Worm (Caenorhabditis elegans): ENCODE measurements around the gene Y38H6C.23.

Gene Y38H6C.23

ce11 chrV:20558270-20558669, 2.1 kb upstream of the Y38H6C.23 start, which contains the start of gene abf-4:
TSS of gene abf-4 (minus strand) at chrV:20558370.
- TF ChIP-seq elt-1 (tag; optimal IDR thresholded peaks at IDR 0.05) = no peak
- TF ChIP-seq nhr-129 (tag; optimal IDR thresholded peaks at IDR 0.05) = no peak
- TF ChIP-seq zag-1 (tag; optimal IDR thresholded peaks at IDR 0.05) = no peak
- no peak for TF ChIP-seq fos-1 (tag; optimal IDR thresholded peaks at IDR 0.05)
- no peak for TF ChIP-seq Y55F3AM.14 (GFP tag; optimal IDR thresholded peaks at IDR 0.05)
- TF ChIP-seq mdl-1 (tag; optimal IDR thresholded peaks at IDR 0.05) = no peak
- no peak for TF ChIP-seq unc-39 (tag; optimal IDR thresholded peaks at IDR 0.05)

- TF ChIP-seq snpc-4 (tag; optimal IDR thresholded peaks at IDR 0.05) (no peak), unc-39 (tag; optimal IDR thresholded peaks at IDR 0.05) (no peak), nhr-11 (tag; optimal IDR thresholded peaks at IDR 0.05) (no peak), ama-1 (optimal IDR thresholded peaks at IDR 0.05) (no peak), zag-1 (tag; optimal IDR thresholded peaks at IDR 0.05) (no peak), nhr-10 (tag; optimal IDR thresholded peaks at IDR 0.05) (no peak), ztf-1 (GFP tag; conservative IDR thresholded peaks at IDR 0.05) (no peak), skn-1 (tag; optimal IDR thresholded peaks at IDR 0.05) (no peak), aly-2 (tag; optimal IDR thresholded peaks at IDR 0.05) (no peak), unc-55 (GFP tag; optimal IDR thresholded peaks at IDR 0.05) (no peak), R02D3.7 (tag; optimal IDR thresholded peaks at IDR 0.05) (no peak), nhr-6 (tag; optimal IDR thresholded peaks at IDR 0.05) (no peak), egl-27 (tag; optimal IDR thresholded peaks at IDR 0.05) (no peak), ceh-82 (tag; optimal IDR thresholded peaks at IDR 0.05) (no peak), gmeb-1 (tag; optimal IDR thresholded peaks at IDR 0.05) (no peak), C34F6.9 (tag; optimal IDR thresholded peaks at IDR 0.05) (no peak), peb-1 (tag; optimal IDR thresholded peaks at IDR 0.05) (no peak), ZK546.5 (tag; optimal IDR thresholded peaks at IDR 0.05) (no peak)
Measured at ce11 chrV:20555120-20555519, 1.0 kb downstream of the Y38H6C.23 start, which contains the start of gene Y38H6C.21. TSS of gene Y38H6C.21 (minus strand) at chrV:20555267.

ce11 chrV:20552971-20553370, 3.2 kb downstream of the Y38H6C.23 start, which contains the start of gene vmo-1:
TSS of gene vmo-1 (minus strand) at chrV:20553071.
- TF ChIP-seq zag-1 (tag; optimal IDR thresholded peaks at IDR 0.05) (no peak), elt-1 (tag; optimal IDR thresholded peaks at IDR 0.05) (no peak), Y55F3AM.14 (GFP tag; optimal IDR thresholded peaks at IDR 0.05) (no peak), nhr-12 (tag; optimal IDR thresholded peaks at IDR 0.05) (no peak), sma-3 (GFP tag; optimal IDR thresholded peaks at IDR 0.05) (no peak), ama-1 (optimal IDR thresholded peaks at IDR 0.05) (no peak), gmeb-1 (tag; optimal IDR thresholded peaks at IDR 0.05) (no peak), ztf-11 (tag; optimal IDR thresholded peaks at IDR 0.05) (no peak), ztf-4 (tag; optimal IDR thresholded peaks at IDR 0.05) (no peak), mab-5 (tag; optimal IDR thresholded peaks at IDR 0.05) (no peak)

DNA sequence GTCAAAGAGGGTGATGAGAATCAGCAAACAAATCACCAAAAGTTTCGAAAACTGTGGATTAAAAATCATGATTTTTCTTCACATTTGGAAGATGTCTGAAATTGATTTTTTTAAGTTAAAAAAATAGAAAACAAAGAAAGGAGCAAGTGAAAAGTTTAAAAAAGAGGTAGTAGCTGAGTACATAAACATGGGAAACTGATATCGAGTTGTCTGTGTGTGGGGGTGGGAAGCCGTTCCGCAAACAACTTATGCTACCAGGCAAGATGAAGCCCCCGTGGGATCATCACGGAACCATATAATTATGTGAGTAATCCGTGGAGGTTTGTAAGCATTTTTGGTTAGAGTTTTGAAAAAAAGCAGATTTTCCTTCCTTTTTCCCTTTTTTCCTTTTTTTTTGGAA, 5.1 kb downstream of the Y38H6C.23 start, which contains the start of gene Y38H6C.20:
Y38H6C.20 (minus strand) TSS at position 101 of the 400 bp plus-strand sequence.
- TF ChIP-seq fos-1 (tag; optimal IDR thresholded peaks at IDR 0.05) = no peak
- TF ChIP-seq nhr-25 (tag; optimal IDR thresholded peaks at IDR 0.05) = no peak
- TF ChIP-seq blmp-1 (tag; optimal IDR thresholded peaks at IDR 0.05; ENCODE audit: insufficient read depth) = no peak
- no peak for TF ChIP-seq nhr-129 (tag; optimal IDR thresholded peaks at IDR 0.05)
- no peak for TF ChIP-seq nhr-12 (tag; optimal IDR thresholded peaks at IDR 0.05)
- no peak for TF ChIP-seq elt-1 (tag; optimal IDR thresholded peaks at IDR 0.05)
- no peak for TF ChIP-seq ama-1 (optimal IDR thresholded peaks at IDR 0.05)
- no peak for TF ChIP-seq unc-55 (GFP tag; optimal IDR thresholded peaks at IDR 0.05)
- no peak for TF ChIP-seq ztf-4 (tag; optimal IDR thresholded peaks at IDR 0.05)
- TF ChIP-seq Y55F3AM.14 (GFP tag; optimal IDR thresholded peaks at IDR 0.05) = no peak
- TF ChIP-seq egl-27 (tag; optimal IDR thresholded peaks at IDR 0.05) = no peak

ce11 chrV:20547048-20547447, 9.1 kb downstream of the Y38H6C.23 start, which contains the start of gene Y38H6C.18:
TSS of gene Y38H6C.18 (minus strand) at chrV:20547148.
- TF ChIP-seq nhr-77 (tag; optimal IDR thresholded peaks at IDR 0.05) = no peak
- TF ChIP-seq aly-2 (tag; optimal IDR thresholded peaks at IDR 0.05) = no peak
- TF ChIP-seq elt-1 (tag; optimal IDR thresholded peaks at IDR 0.05) = no peak
- no peak for TF ChIP-seq dmd-4 (tag; optimal IDR thresholded peaks at IDR 0.05)
- no peak for TF ChIP-seq nhr-129 (tag; optimal IDR thresholded peaks at IDR 0.05)
- no peak for TF ChIP-seq unc-55 (GFP tag; optimal IDR thresholded peaks at IDR 0.05)

ce11 chrV:20545742-20546141, 10.4 kb downstream of the Y38H6C.23 start:
- TF ChIP-seq nhr-129 (tag; optimal IDR thresholded peaks at IDR 0.05) = no peak
- no peak for TF ChIP-seq unc-62 (GFP tag; optimal IDR thresholded peaks at IDR 0.05)
- TF ChIP-seq nhr-25 (tag; optimal IDR thresholded peaks at IDR 0.05) = no peak
- no peak for TF ChIP-seq ztf-4 (tag; optimal IDR thresholded peaks at IDR 0.05)
- peak; percentile 10 for TF ChIP-seq fos-1 (tag; optimal IDR thresholded peaks at IDR 0.05)
- no peak for TF ChIP-seq dmd-4 (tag; optimal IDR thresholded peaks at IDR 0.05)
- no peak for TF ChIP-seq F13H6.1 (tag; optimal IDR thresholded peaks at IDR 0.05)
- TF ChIP-seq peb-1 (tag; optimal IDR thresholded peaks at IDR 0.05) = no peak
